Worm (Caenorhabditis elegans) whole organism, L3 larva: Measurements from ENCODE around the gene jmjd-5.

Source experiments
- ceh-82 ChIP-seq: fragments of 150-350 bp; optimal IDR thresholded peaks from 2 replicates; lab custom pipeline; 2014; ENCODE audit warnings: missing biosample characterization, missing genetic modification characterization
- elt-2 ChIP-seq: sonication (generic microtip); optimal IDR thresholded peaks from 2 replicates; lab custom pipeline; 2016; ENCODE audit warnings: missing genetic modification reagents, mild to moderate bottlenecking, missing genetic modification characterization, missing compliant biosample characterization
- lin-15B ChIP-seq: fragments of 150-350 bp; optimal IDR thresholded peaks from 2 replicates; lab custom pipeline; 2014; ENCODE audit warnings: missing biosample characterization, missing genetic modification characterization
- nhr-77 ChIP-seq: fragments of 150-350 bp; optimal IDR thresholded peaks from 2 replicates; lab custom pipeline; 2014; ENCODE audit warnings: missing biosample characterization, missing genetic modification characterization

- TF ChIP-seq elt-2 (peak; percentile 64), nhr-77 (tag; lab: Kevin White, UChicago) (no peak), lin-15B (tag; lab: Kevin White, UChicago) (peak; percentile 85), ceh-82 (tag; lab: Kevin White, UChicago) (no peak)
Measured at ce11 chrV:11123817-11124337, 3.4 kb upstream of the jmjd-5 start, which contains the start of the genes atp-5 and lmtr-3.
